Worm (Caenorhabditis elegans): ENCODE data around the gene W05B10.6.
A peak's percentile ranks its signal among the peaks of the same experiment; 100 is the strongest.

Gene W05B10.6

ce11 chrV:12637238-12637690, 20.8 kb downstream of the W05B10.6 start, which contains the start of gene F56H9.2:
Gene F56H9.2 (plus strand): TSS chrV:12637663.
- TF ChIP-seq pes-1 (GFP tag; IDR thresholded peaks at IDR 0.05) (no peak), tbx-11 (GFP tag; IDR thresholded peaks at IDR 0.05) (no peak), hnd-1 (tag; optimal IDR thresholded peaks at IDR 0.05) (no peak), flt-1 (GFP tag; IDR thresholded peaks at IDR 0.05) (no peak), ets-7 (tag; optimal IDR thresholded peaks at IDR 0.05) (no peak), F13C5.2 (tag; optimal IDR thresholded peaks at IDR 0.05) (no peak), hmg-4 (GFP tag; optimal IDR thresholded peaks at IDR 0.05) (no peak), sea-1 (GFP tag; conservative IDR thresholded peaks at IDR 0.05) (no peak), tra-4 (tag; optimal IDR thresholded peaks at IDR 0.05) (no peak), scrt-1 (GFP tag; IDR thresholded peaks at IDR 0.05) (no peak), ceh-36 (tag; optimal IDR thresholded peaks at IDR 0.05) (no peak), aly-1 (tag; optimal IDR thresholded peaks at IDR 0.05) (no peak), ama-1 (optimal IDR thresholded peaks at IDR 0.05) (no peak), hmbx-1 (tag; optimal IDR thresholded peaks at IDR 0.05) (no peak), ceh-13 (GFP tag; optimal IDR thresholded peaks at IDR 0.05) (no peak), tbx-37 (GFP tag; conservative IDR thresholded peaks at IDR 0.05) (no peak), B0310.2 (tag; optimal IDR thresholded peaks at IDR 0.05) (no peak)

ce11 chrV:12636248-12636647, 21.8 kb downstream of the W05B10.6 start:
- no peak for TF ChIP-seq scrt-1 (GFP tag; IDR thresholded peaks at IDR 0.05)
- TF ChIP-seq hmg-4 (GFP tag; optimal IDR thresholded peaks at IDR 0.05), result no peak

DNA sequence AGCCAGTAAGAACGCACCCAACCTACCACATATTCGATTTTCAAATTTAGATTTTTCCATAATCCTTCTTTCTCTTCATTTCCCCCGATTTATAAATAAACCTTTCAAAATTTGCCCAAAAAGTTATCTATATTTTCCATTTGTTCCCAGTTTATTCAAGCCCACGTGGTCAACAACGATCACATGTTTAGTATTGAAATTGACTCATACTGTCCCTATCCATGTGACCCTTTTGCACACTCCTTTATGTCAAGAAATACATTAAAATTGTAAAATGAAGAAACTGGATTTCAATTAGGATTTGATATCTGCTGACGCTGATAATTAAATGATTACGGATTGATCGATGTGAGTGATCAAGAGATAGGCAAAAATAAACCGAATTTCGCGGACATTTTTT, 22.8 kb downstream of the W05B10.6 start:
- TF ChIP-seq aly-1 (tag; optimal IDR thresholded peaks at IDR 0.05) (no peak), B0310.2 (tag; optimal IDR thresholded peaks at IDR 0.05) (no peak), sea-1 (GFP tag; conservative IDR thresholded peaks at IDR 0.05) (no peak), F13C5.2 (tag; optimal IDR thresholded peaks at IDR 0.05) (no peak), hmbx-1 (tag; optimal IDR thresholded peaks at IDR 0.05) (no peak), tra-4 (tag; optimal IDR thresholded peaks at IDR 0.05) (no peak), ets-7 (tag; optimal IDR thresholded peaks at IDR 0.05) (no peak), pes-1 (GFP tag; IDR thresholded peaks at IDR 0.05) (no peak), tbx-11 (GFP tag; IDR thresholded peaks at IDR 0.05) (no peak), tbx-37 (GFP tag; conservative IDR thresholded peaks at IDR 0.05) (no peak), hmg-4 (GFP tag; optimal IDR thresholded peaks at IDR 0.05) (no peak), ceh-13 (GFP tag; optimal IDR thresholded peaks at IDR 0.05) (no peak), ama-1 (optimal IDR thresholded peaks at IDR 0.05) (no peak), ceh-36 (tag; optimal IDR thresholded peaks at IDR 0.05) (no peak), hnd-1 (tag; optimal IDR thresholded peaks at IDR 0.05) (no peak), scrt-1 (GFP tag; IDR thresholded peaks at IDR 0.05) (no peak), flt-1 (GFP tag; IDR thresholded peaks at IDR 0.05) (no peak)

DNA sequence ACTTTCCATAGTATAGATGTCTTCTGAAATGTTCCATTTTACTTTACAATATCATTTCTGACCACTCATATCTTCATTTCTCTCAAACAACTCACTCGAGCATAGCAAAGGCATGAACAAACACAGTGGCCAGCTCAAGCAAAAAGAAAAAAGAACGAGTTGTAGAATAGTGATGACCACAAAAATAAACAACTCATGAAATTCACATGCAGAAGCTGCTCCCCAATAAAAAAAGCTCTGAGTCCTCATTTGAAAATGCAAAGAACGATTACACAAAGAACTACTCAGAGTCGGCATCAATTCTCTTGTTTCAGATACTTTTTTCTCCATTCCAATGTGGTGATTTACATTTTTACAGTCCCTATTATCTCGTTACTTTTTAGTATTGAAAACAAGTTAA, 23.3 kb downstream of the W05B10.6 start:
- TF ChIP-seq ama-1 (optimal IDR thresholded peaks at IDR 0.05), result no peak
- no peak for TF ChIP-seq sea-1 (GFP tag; conservative IDR thresholded peaks at IDR 0.05)
- no peak for TF ChIP-seq B0310.2 (tag; optimal IDR thresholded peaks at IDR 0.05)
- no peak for TF ChIP-seq tbx-11 (GFP tag; IDR thresholded peaks at IDR 0.05)
- TF ChIP-seq aly-1 (tag; optimal IDR thresholded peaks at IDR 0.05), result no peak
- no peak for TF ChIP-seq hmg-4 (GFP tag; optimal IDR thresholded peaks at IDR 0.05)
- no peak for TF ChIP-seq scrt-1 (GFP tag; IDR thresholded peaks at IDR 0.05)
- no peak for TF ChIP-seq hnd-1 (tag; optimal IDR thresholded peaks at IDR 0.05)
- no peak for TF ChIP-seq tra-4 (tag; optimal IDR thresholded peaks at IDR 0.05)
- no peak for TF ChIP-seq F13C5.2 (tag; optimal IDR thresholded peaks at IDR 0.05)
- TF ChIP-seq ceh-36 (tag; optimal IDR thresholded peaks at IDR 0.05), result no peak
- no peak for TF ChIP-seq ceh-13 (GFP tag; optimal IDR thresholded peaks at IDR 0.05)
- no peak for TF ChIP-seq tbx-37 (GFP tag; conservative IDR thresholded peaks at IDR 0.05)
- TF ChIP-seq pes-1 (GFP tag; IDR thresholded peaks at IDR 0.05), result no peak
- no peak for TF ChIP-seq flt-1 (GFP tag; IDR thresholded peaks at IDR 0.05)

DNA sequence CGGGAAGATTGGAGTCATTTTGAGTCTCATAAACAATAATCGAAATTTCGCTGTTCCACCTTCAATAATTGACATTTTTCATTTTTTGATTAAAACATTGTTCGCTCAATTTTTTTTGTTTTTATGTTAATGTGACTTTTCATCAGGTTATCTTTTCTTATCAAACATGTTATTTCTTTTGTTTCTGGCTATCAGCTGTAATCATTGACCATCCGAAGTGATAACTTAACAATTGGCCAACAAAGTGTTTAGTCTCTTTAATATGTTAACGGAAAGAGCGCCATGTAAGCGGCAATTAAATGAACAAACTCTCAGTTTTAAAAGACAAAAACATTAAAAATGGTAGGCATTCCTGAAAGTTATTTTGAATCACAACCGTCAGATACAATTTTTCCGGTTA, 24.0 kb downstream of the W05B10.6 start:
- no peak for TF ChIP-seq B0310.2 (tag; optimal IDR thresholded peaks at IDR 0.05)
- no peak for TF ChIP-seq ceh-13 (GFP tag; optimal IDR thresholded peaks at IDR 0.05)
- no peak for TF ChIP-seq flt-1 (GFP tag; IDR thresholded peaks at IDR 0.05)
- no peak for TF ChIP-seq ama-1 (optimal IDR thresholded peaks at IDR 0.05)
- TF ChIP-seq pes-1 (GFP tag; IDR thresholded peaks at IDR 0.05), result no peak
- no peak for TF ChIP-seq hmg-4 (GFP tag; optimal IDR thresholded peaks at IDR 0.05)
- no peak for TF ChIP-seq F13C5.2 (tag; optimal IDR thresholded peaks at IDR 0.05)
- no peak for TF ChIP-seq tra-4 (tag; optimal IDR thresholded peaks at IDR 0.05)
- TF ChIP-seq scrt-1 (GFP tag; IDR thresholded peaks at IDR 0.05), result no peak
- no peak for TF ChIP-seq tbx-11 (GFP tag; IDR thresholded peaks at IDR 0.05)
- no peak for TF ChIP-seq hnd-1 (tag; optimal IDR thresholded peaks at IDR 0.05)
- TF ChIP-seq sea-1 (GFP tag; conservative IDR thresholded peaks at IDR 0.05), result no peak
- TF ChIP-seq hmbx-1 (tag; optimal IDR thresholded peaks at IDR 0.05), result no peak
- no peak for TF ChIP-seq aly-1 (tag; optimal IDR thresholded peaks at IDR 0.05)

DNA sequence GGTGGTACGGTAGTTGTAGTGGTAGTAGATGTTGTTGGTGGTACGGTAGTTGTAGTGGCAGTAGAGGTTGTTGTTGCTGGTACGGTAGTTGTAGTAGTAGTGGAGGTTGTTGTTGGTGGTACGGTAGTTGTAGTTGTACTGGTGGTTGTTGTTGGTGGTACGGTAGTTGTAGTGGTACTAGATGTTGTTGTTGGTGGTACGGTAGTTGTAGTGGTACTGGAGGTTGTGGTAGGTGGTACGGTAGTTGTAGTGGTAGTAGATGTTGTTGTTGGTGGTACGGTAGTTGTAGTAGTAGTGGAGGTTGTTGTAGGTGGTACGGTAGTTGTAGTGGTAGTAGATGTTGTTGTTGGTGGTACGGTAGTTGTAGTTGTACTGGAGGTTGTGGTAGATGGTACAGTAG, 25.0 kb downstream of the W05B10.6 start:
- TF ChIP-seq tbx-11 (GFP tag; IDR thresholded peaks at IDR 0.05) (peak; percentile 56; the same call in 1 of the 2 replicates), ama-1 (optimal IDR thresholded peaks at IDR 0.05) (no peak)

DNA sequence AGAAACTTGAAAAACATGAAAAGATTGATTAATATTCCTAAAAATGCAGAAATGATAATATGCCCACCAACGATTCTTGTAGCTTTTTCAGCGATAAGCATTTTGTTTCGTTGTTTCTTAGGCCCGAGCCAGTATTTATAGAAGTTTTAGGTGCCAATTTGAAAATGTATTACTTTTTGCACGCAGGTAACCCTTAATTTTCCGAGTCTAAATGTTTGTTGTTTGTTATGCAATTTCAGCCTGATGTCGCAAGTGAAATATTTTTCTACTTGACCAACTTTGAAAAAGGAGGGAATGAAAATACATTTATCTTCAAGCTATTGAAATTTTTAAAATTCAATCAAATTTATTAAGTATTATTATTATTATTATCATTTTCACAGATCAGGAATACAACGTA, 26.0 kb downstream of the W05B10.6 start, which contains the start of gene srx-113:
Gene srx-113, minus strand, starts transcription at position 101 of the 400 bp plus-strand sequence.
- no peak for TF ChIP-seq pes-1 (GFP tag; IDR thresholded peaks at IDR 0.05)
- no peak for TF ChIP-seq scrt-1 (GFP tag; IDR thresholded peaks at IDR 0.05)
- TF ChIP-seq tbx-37 (GFP tag; conservative IDR thresholded peaks at IDR 0.05), result no peak
- TF ChIP-seq F13C5.2 (tag; optimal IDR thresholded peaks at IDR 0.05), result no peak
- no peak for TF ChIP-seq ama-1 (optimal IDR thresholded peaks at IDR 0.05)
- TF ChIP-seq hmg-4 (GFP tag; optimal IDR thresholded peaks at IDR 0.05), result no peak

ce11 chrV:12629743-12630142, 28.3 kb downstream of the W05B10.6 start, which contains the start of gene F56H9.6:
Gene F56H9.6 (minus strand): TSS chrV:12629843.
- TF ChIP-seq B0310.2 (tag; optimal IDR thresholded peaks at IDR 0.05), result no peak
- no peak for TF ChIP-seq flt-1 (GFP tag; IDR thresholded peaks at IDR 0.05)
- no peak for TF ChIP-seq tbx-11 (GFP tag; IDR thresholded peaks at IDR 0.05)
- TF ChIP-seq aly-1 (tag; optimal IDR thresholded peaks at IDR 0.05), result no peak
- no peak for TF ChIP-seq hmg-4 (GFP tag; optimal IDR thresholded peaks at IDR 0.05)
- TF ChIP-seq ceh-13 (GFP tag; optimal IDR thresholded peaks at IDR 0.05), result no peak
- no peak for TF ChIP-seq tbx-37 (GFP tag; conservative IDR thresholded peaks at IDR 0.05)
- no peak for TF ChIP-seq F13C5.2 (tag; optimal IDR thresholded peaks at IDR 0.05)
- no peak for TF ChIP-seq tra-4 (tag; optimal IDR thresholded peaks at IDR 0.05)
- TF ChIP-seq hmbx-1 (tag; optimal IDR thresholded peaks at IDR 0.05), result no peak
- no peak for TF ChIP-seq pes-1 (GFP tag; IDR thresholded peaks at IDR 0.05)
- no peak for TF ChIP-seq ets-7 (tag; optimal IDR thresholded peaks at IDR 0.05)
- no peak for TF ChIP-seq ama-1 (optimal IDR thresholded peaks at IDR 0.05)
- no peak for TF ChIP-seq hnd-1 (tag; optimal IDR thresholded peaks at IDR 0.05)
- TF ChIP-seq ceh-36 (tag; optimal IDR thresholded peaks at IDR 0.05), result no peak
- TF ChIP-seq scrt-1 (GFP tag; IDR thresholded peaks at IDR 0.05), result no peak
- no peak for TF ChIP-seq sea-1 (GFP tag; conservative IDR thresholded peaks at IDR 0.05)
